Worm (Caenorhabditis elegans) whole organism, early embryonic: ENCODE results near the gene W08G11.3.

Source experiments
- aly-1 ChIP-seq: sonication (generic microtip); optimal IDR thresholded peaks from 2 replicates; lab custom pipeline; 2016; ENCODE audit warnings: missing genetic modification characterization, missing compliant biosample characterization
- ama-1 ChIP-seq: fragments of 150-350 bp; optimal IDR thresholded peaks from 2 replicates; lab custom pipeline; 2014
- ets-7 ChIP-seq: sonication (generic microtip); optimal IDR thresholded peaks from 2 replicates; lab custom pipeline; 2016; ENCODE audit warnings: missing genotype, missing genetic modification characterization, missing compliant biosample characterization
- pes-1 ChIP-seq: fragments of 200-800 bp; sonication (Bioruptor generic); IDR thresholded peaks from 2 replicates; pipeline ENCODE4 v1.3.6; 2022; ENCODE audit warnings: missing genetic modification reagents, missing genetic modification characterization, missing compliant biosample characterization

DNA sequence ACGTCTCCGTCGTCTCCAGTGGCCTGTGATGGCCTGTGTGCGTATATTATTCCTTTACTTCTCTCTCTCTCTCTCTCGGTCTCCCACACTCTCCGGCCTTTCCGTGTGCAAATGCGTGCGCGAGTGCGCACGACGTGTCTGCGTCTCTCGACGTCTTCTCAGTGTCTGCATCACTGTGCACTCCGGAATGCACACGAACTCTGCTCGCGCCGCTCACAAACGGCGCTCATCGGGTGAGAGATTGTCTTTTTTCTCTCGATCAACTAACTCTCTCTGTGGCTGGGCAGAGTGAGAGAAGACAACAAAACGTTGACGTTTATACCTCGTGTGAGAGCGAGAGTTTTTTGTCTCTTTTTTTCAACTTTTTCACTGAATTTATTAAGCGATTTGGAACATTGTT is 11.5 kb upstream of the W08G11.3 start:
- TF ChIP-seq aly-1 (tag; lab: Kevin White, UChicago) (no peak), ama-1 (lab: Kevin White, UChicago) (no peak), pes-1 (GFP tag; lab: Robert Waterston, UW) (no peak), ets-7 (no peak)
